Worm (Caenorhabditis elegans): ENCODE results near the gene F21F8.5.

F21F8.5 gene

DNA sequence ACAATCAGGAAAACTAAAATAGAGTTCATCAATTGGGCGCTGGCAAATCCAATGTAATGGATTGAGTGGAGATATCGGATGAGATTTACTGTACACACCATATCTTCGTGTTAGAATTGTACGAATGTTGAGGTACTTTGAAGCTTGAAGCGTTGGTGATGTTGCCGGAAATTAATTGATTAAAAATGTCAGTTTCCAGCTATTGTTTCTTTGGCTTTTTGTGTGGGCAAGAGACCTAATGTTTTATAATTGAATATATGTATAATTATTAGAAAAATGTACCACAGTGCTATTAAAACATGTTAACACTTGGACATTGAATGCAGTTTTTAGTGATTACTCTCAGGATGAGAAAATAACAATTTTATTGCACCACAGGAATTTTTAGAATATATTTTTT lies 12.7 kb upstream of the F21F8.5 start, which contains the start of gene str-136:
Gene str-136, minus strand, starts transcription at position 101 of the 400 bp plus-strand sequence.
- TF ChIP-seq unc-62 (GFP tag; optimal IDR thresholded peaks at IDR 0.05 in 1 of 2) (peak in 1 of 2 experiments; percentile 9), unc-62 (tag; optimal IDR thresholded peaks at IDR 0.05) (no peak), zip-2 (tag; optimal IDR thresholded peaks at IDR 0.05) (no peak)

- peak; percentile 69 for TF ChIP-seq aha-1 (tag)
- TF ChIP-seq nhr-28 (tag; optimal IDR thresholded peaks at IDR 0.05), result peak; percentile 57
- TF ChIP-seq lin-13 (GFP tag; optimal IDR thresholded peaks at IDR 0.05), result no peak
- no peak for TF ChIP-seq daf-19 (GFP tag; conservative IDR thresholded peaks at IDR 0.05)
- peak; percentile 42 for TF ChIP-seq nhr-77 (tag; optimal IDR thresholded peaks at IDR 0.05)
- no peak for TF ChIP-seq F37D6.2 (tag; optimal IDR thresholded peaks at IDR 0.05)
- peak; percentile 26; the same call in 1 of the 2 replicates for TF ChIP-seq dmd-6 (GFP tag; IDR thresholded peaks at IDR 0.05)
- TF ChIP-seq Y75B8A.6 (GFP tag; IDR thresholded peaks at IDR 0.05), result no peak
- TF ChIP-seq egl-27 (tag; optimal IDR thresholded peaks at IDR 0.05), result no peak
- no peak for TF ChIP-seq ceh-44 (GFP tag; IDR thresholded peaks at IDR 0.05)
- no peak for TF ChIP-seq Y48G9A.11 (GFP tag; IDR thresholded peaks at IDR 0.05)
- TF ChIP-seq nhr-102 (tag; optimal IDR thresholded peaks at IDR 0.05), result no peak
- TF ChIP-seq daf-16 (GFP tag; optimal IDR thresholded peaks at IDR 0.05), result no peak
- TF ChIP-seq daf-16 (tag; optimal IDR thresholded peaks at IDR 0.05), result peak; percentile 62
- no peak for TF ChIP-seq pha-4 (GFP tag; IDR thresholded peaks at IDR 0.05)
- no peak for TF ChIP-seq pha-4 (tag; optimal IDR thresholded peaks at IDR 0.05)
- TF ChIP-seq saeg-2 (GFP tag; IDR thresholded peaks at IDR 0.05), result no peak
- peak; percentile 41 for TF ChIP-seq hlh-11 (tag; optimal IDR thresholded peaks at IDR 0.05)
- no peak for TF ChIP-seq F44E2.7 (GFP tag; IDR thresholded peaks at IDR 0.05)
- no peak for TF ChIP-seq lin-29 (GFP tag; IDR thresholded peaks at IDR 0.05)
- TF ChIP-seq rbr-2 (tag; optimal IDR thresholded peaks at IDR 0.05), result no peak
- TF ChIP-seq dve-1 (tag; optimal IDR thresholded peaks at IDR 0.05; ENCODE audit: insufficient read depth), result peak; percentile 59
- TF ChIP-seq zip-2 (tag; optimal IDR thresholded peaks at IDR 0.05), result no peak
- no peak for TF ChIP-seq ceh-82 (tag; optimal IDR thresholded peaks at IDR 0.05)
- TF ChIP-seq nhr-42 (GFP tag; IDR thresholded peaks at IDR 0.05), result no peak
- no peak for TF ChIP-seq mep-1 (tag; optimal IDR thresholded peaks at IDR 0.05)
- peak; percentile 71 for TF ChIP-seq pqm-1 (tag; optimal IDR thresholded peaks at IDR 0.05)
- no peak for TF ChIP-seq unc-130 (GFP tag; optimal IDR thresholded peaks at IDR 0.05)
Observed at ce11 chrV:8271995-8272394, 5.9 kb upstream of the F21F8.5 start, which contains the start of gene asp-5. TSS of gene asp-5 (plus strand) at chrV:8272385.

- TF ChIP-seq php-3 (GFP tag; IDR thresholded peaks at IDR 0.05) (no peak), unc-62 (GFP tag; optimal IDR thresholded peaks at IDR 0.05 in 1 of 2) (peak in 1 of 2 experiments; percentile 94), unc-62 (tag; optimal IDR thresholded peaks at IDR 0.05) (no peak), vab-7 (GFP tag; IDR thresholded peaks at IDR 0.05) (no peak), F37D6.2 (tag; optimal IDR thresholded peaks at IDR 0.05) (no peak)
Observed at ce11 chrV:8271395-8271794, 5.3 kb upstream of the F21F8.5 start.

DNA sequence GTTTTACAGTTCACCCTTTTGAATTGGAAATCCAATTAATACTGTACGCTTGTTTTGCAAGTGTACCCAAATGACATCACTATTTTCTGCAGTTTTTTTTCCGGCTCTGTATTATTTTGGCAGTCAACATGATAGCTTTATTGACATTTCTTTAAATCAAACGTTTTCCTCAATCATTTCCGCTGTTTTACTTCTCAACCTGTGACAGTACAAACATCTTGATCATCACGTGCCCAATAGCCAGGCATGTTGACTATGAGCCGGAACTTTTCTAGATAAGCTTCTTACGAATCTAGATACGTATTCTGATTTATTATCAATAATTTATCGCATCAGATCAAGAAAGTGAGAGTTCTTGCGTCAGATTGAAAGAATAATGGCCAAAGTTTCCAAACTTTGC lies 3.7 kb upstream of the F21F8.5 start:
- TF ChIP-seq zip-11 (GFP tag; IDR thresholded peaks at IDR 0.05) (no peak), hlh-30 (tag; optimal IDR thresholded peaks at IDR 0.05; ENCODE audit: insufficient read depth) (peak; percentile 47), nhr-48 (tag; optimal IDR thresholded peaks at IDR 0.05) (peak; percentile 73), mdt-29 (GFP tag; IDR thresholded peaks at IDR 0.05) (no peak), php-3 (GFP tag; IDR thresholded peaks at IDR 0.05) (peak; percentile 50; the same call in 1 of the 2 replicates), fkh-10 (GFP tag; optimal IDR thresholded peaks at IDR 0.05) (no peak), daf-12 (tag; optimal IDR thresholded peaks at IDR 0.05) (no peak), nhr-25 (tag; optimal IDR thresholded peaks at IDR 0.05; ENCODE audit: borderline replicate concordance, insufficient read depth) (no peak), mdl-1 (tag; optimal IDR thresholded peaks at IDR 0.05) (no peak), ctbp-1 (GFP tag; IDR thresholded peaks at IDR 0.05) (no peak), saeg-2 (GFP tag; IDR thresholded peaks at IDR 0.05) (no peak), D1046.2 (GFP tag; IDR thresholded peaks at IDR 0.05) (no peak), lin-13 (GFP tag; optimal IDR thresholded peaks at IDR 0.05) (no peak), mxl-3 (GFP tag; optimal IDR thresholded peaks at IDR 0.05) (no peak), hif-1 (tag; optimal IDR thresholded peaks at IDR 0.05) (peak in 1 of 2 experiments; percentile 19), hmg-1.1 (GFP tag; IDR thresholded peaks at IDR 0.05) (no peak), pha-4 (GFP tag; IDR thresholded peaks at IDR 0.05) (peak; percentile 29; the same call in 1 of the 2 replicates), pha-4 (tag; optimal IDR thresholded peaks at IDR 0.05) (no peak), Y5F2A.4 (GFP tag; optimal IDR thresholded peaks at IDR 0.05) (no peak), zfp-2 (tag; optimal IDR thresholded peaks at IDR 0.05) (no peak), nhr-102 (tag; optimal IDR thresholded peaks at IDR 0.05) (peak; percentile 53)

Measured in whole organism, L4 larva.